Worm (Caenorhabditis elegans) whole organism, young adult: ENCODE data around the gene srbc-79.
A peak's percentile ranks its signal among the peaks of the same experiment; 100 is the strongest.

ENCODE experiments used
- F10E7.11 ChIP-seq: sonication (generic microtip); optimal IDR thresholded peaks from 2 replicates; lab custom pipeline; 2017; ENCODE audit warnings: mild to moderate bottlenecking, missing genetic modification characterization, moderate library complexity, missing compliant biosample characterization
- attf-5 ChIP-seq: fragments of 200-800 bp; sonication (Bioruptor generic); optimal IDR thresholded peaks from 2 replicates; lab custom pipeline; 2018; ENCODE audit warnings: mild to moderate bottlenecking, missing genetic modification characterization, missing compliant biosample characterization
- bed-2 ChIP-seq: fragments of 200-800 bp; sonication (Bioruptor generic); IDR thresholded peaks from 2 replicates; pipeline ENCODE4 v1.3.6; 2022; ENCODE audit warnings: missing genetic modification reagents, missing genetic modification characterization, missing compliant biosample characterization
- ccch-3 ChIP-seq: fragments of 200-800 bp; sonication (Bioruptor generic); optimal IDR thresholded peaks from 2 replicates; lab custom pipeline; 2018; ENCODE audit warnings: mild to moderate bottlenecking, missing genetic modification characterization, missing compliant biosample characterization
- egl-18 ChIP-seq: fragments of 200-800 bp; sonication (Bioruptor generic); IDR thresholded peaks from 2 replicates; pipeline ENCODE4 v1.3.6; 2022; ENCODE audit warnings: missing genetic modification reagents, missing genetic modification characterization, missing compliant biosample characterization
- let-526 ChIP-seq: fragments of 200-800 bp; sonication (Bioruptor generic); IDR thresholded peaks from 2 replicates; pipeline ENCODE4 v1.3.6; 2022; ENCODE audit warnings: missing genetic modification reagents, missing genetic modification characterization, missing compliant biosample characterization
- madf-8 ChIP-seq: fragments of 200-800 bp; sonication (Bioruptor generic); conservative IDR thresholded peaks from 2 replicates; pipeline ENCODE4 v1.3.6; 2022; ENCODE audit warnings: missing genetic modification reagents, missing genetic modification characterization, missing compliant biosample characterization
- pbrm-1 ChIP-seq: fragments of 200-800 bp; sonication (Bioruptor generic); IDR thresholded peaks from 2 replicates; pipeline ENCODE4 v1.3.6; 2022; ENCODE audit warnings: missing genetic modification reagents, missing genetic modification characterization, missing compliant biosample characterization
- rcor-1 ChIP-seq: fragments of 200-800 bp; sonication (Bioruptor generic); IDR thresholded peaks from 2 replicates; pipeline ENCODE4 v1.3.6; 2022; ENCODE audit warnings: missing genetic modification reagents, missing genetic modification characterization, missing compliant biosample characterization
- snpc-4 ChIP-seq, 5 experiments: fragments of 150-350 bp in 1 of 5; sonication (generic microtip) in 4 of 5; optimal IDR thresholded peaks; 2 replicates each; lab custom pipeline; 2014 to 2018; ENCODE audit warnings: missing genetic modification characterization in 5 of 5, missing biosample characterization in 3 of 5, antibody characterized with exemption in 2 of 5, mild to moderate bottlenecking in 2 of 5, missing compliant biosample characterization in 2 of 5, missing genotype in 2 of 5, moderate library complexity in 2 of 5, missing genetic modification reagents in 1 of 5
- somi-1 ChIP-seq: fragments of 200-800 bp; sonication (Bioruptor generic); optimal IDR thresholded peaks from 2 replicates; lab custom pipeline; 2018; ENCODE audit warnings: mild to moderate bottlenecking, missing genetic modification characterization, missing compliant biosample characterization
- tbp1 ChIP-seq: fragments of 200-800 bp; sonication (Bioruptor generic); optimal IDR thresholded peaks from 2 replicates; lab custom pipeline; 2018; ENCODE audit warnings: mild to moderate bottlenecking, missing genetic modification characterization, missing compliant biosample characterization
- ztf-18 ChIP-seq: sonication (generic microtip); optimal IDR thresholded peaks from 2 replicates; lab custom pipeline; 2016; ENCODE audit warnings: missing genotype, mild to moderate bottlenecking, missing genetic modification characterization, missing compliant biosample characterization

- TF ChIP-seq F10E7.11 (tag; lab: Kevin White, UChicago) (no peak), bed-2 (GFP tag; lab: Robert Waterston, UW) (no peak), snpc-4 (GFP tag; optimal IDR thresholded peaks at IDR 0.05; lab: Kevin White, UChicago) (peak; percentile 77), snpc-4 (tag; optimal IDR thresholded peaks at IDR 0.05; lab: Kevin White, UChicago) (peak; percentile 85 to 96 (median 90)), ccch-3 (GFP tag; lab: Kevin White, UChicago) (no peak), somi-1 (no peak), tbp1 (GFP tag; lab: Kevin White, UChicago) (no peak), madf-8 (GFP tag; lab: Robert Waterston, UW) (no peak), let-526 (GFP tag; lab: Robert Waterston, UW) (no peak), attf-5 (GFP tag; lab: Kevin White, UChicago) (no peak), ztf-18 (tag; lab: Kevin White, UChicago) (no peak), rcor-1 (GFP tag; lab: Robert Waterston, UW) (no peak), pbrm-1 (GFP tag; lab: Robert Waterston, UW) (no peak), egl-18 (GFP tag; lab: Robert Waterston, UW) (no peak)
Observed at ce11 chrV:20455637-20456036, 36.6 kb downstream of the srbc-79 start.
